Fruit fly (Drosophila melanogaster) whole organism, prepupa: ENCODE measurements around the gene CG2930.

Experiments
- Blimp-1 ChIP-seq: fragments of 200-800 bp; sonication (Bioruptor generic); optimal IDR thresholded peaks from 3 replicates; lab custom pipeline; 2017; ENCODE audit warnings: missing biosample characterization, missing genetic modification characterization, mild to moderate bottlenecking, moderate library complexity, missing genetic modification reagents
- CG10631 ChIP-seq: fragments of 200-800 bp; sonication (Bioruptor generic); optimal IDR thresholded peaks from 2 replicates; lab custom pipeline; 2016; ENCODE audit warnings: missing biosample characterization, missing genetic modification characterization
- CG10669 ChIP-seq: fragments of 200-800 bp; sonication (Bioruptor generic); optimal IDR thresholded peaks from 3 replicates; lab custom pipeline; 2018; ENCODE audit warnings: missing biosample characterization, mild to moderate bottlenecking, missing genetic modification characterization, moderate library complexity
- CG11294 ChIP-seq: fragments of 200-800 bp; sonication (Bioruptor generic); IDR thresholded peaks from 2 replicates; pipeline ENCODE4 v1.3.6; 2022; ENCODE audit warnings: missing biosample characterization, missing genetic modification characterization
- CG11762 ChIP-seq: fragments of 200-800 bp; sonication (Bioruptor generic); optimal IDR thresholded peaks from 3 replicates; lab custom pipeline; 2016; ENCODE audit warnings: missing biosample characterization, missing genetic modification characterization; ENCODE audit not compliant: insufficient read depth
- CG11902 ChIP-seq: fragments of 200-800 bp; sonication (Bioruptor generic); optimal IDR thresholded peaks from 3 replicates; lab custom pipeline; 2016; ENCODE audit warnings: missing biosample characterization, missing genetic modification characterization
- CG15336 ChIP-seq: fragments of 200-800 bp; sonication (Bioruptor generic); IDR thresholded peaks from 2 replicates; pipeline ENCODE4 v1.3.6; 2022; ENCODE audit warnings: missing biosample characterization, missing genetic modification characterization
- CG1621 ChIP-seq: fragments of 200-800 bp; sonication (Bioruptor generic); optimal IDR thresholded peaks from 3 replicates; lab custom pipeline; 2018; ENCODE audit warnings: missing biosample characterization, mild to moderate bottlenecking, missing genetic modification characterization
- CG16779 ChIP-seq: fragments of 200-800 bp; sonication (Bioruptor generic); optimal IDR thresholded peaks from 3 replicates; lab custom pipeline; 2017; ENCODE audit warnings: missing biosample characterization, mild to moderate bottlenecking, missing genetic modification characterization
- CG3032 ChIP-seq: fragments of 200-800 bp; optimal IDR thresholded peaks from 2 replicates; lab custom pipeline; 2019; ENCODE audit warnings: missing biosample characterization, mild to moderate bottlenecking, missing genetic modification characterization, moderate library complexity
- CG31627 ChIP-seq: fragments of 200-800 bp; sonication (Bioruptor generic); optimal IDR thresholded peaks from 3 replicates; lab custom pipeline; 2016; ENCODE audit warnings: missing biosample characterization, missing genetic modification characterization
- CG32006 ChIP-seq: fragments of 200-800 bp; sonication (Bioruptor generic); optimal IDR thresholded peaks from 3 replicates; lab custom pipeline; 2017; ENCODE audit warnings: missing biosample characterization, mild to moderate bottlenecking, missing genetic modification characterization
- CG34406 ChIP-seq: fragments of 200-800 bp; sonication (Bioruptor generic); optimal IDR thresholded peaks from 3 replicates; lab custom pipeline; 2016; ENCODE audit warnings: missing biosample characterization, missing genetic modification characterization
- CG6163 ChIP-seq: fragments of 200-800 bp; sonication (Bioruptor generic); IDR thresholded peaks from 3 replicates; pipeline ENCODE4 v1.3.6; 2022; ENCODE audit warnings: missing biosample characterization, missing genetic modification characterization
- CG6854 ChIP-seq: fragments of 200-800 bp; sonication (Bioruptor generic); optimal IDR thresholded peaks from 2 replicates; lab custom pipeline; 2017; ENCODE audit warnings: missing biosample characterization, mild to moderate bottlenecking, missing genetic modification characterization
- CG8319 ChIP-seq: fragments of 200-800 bp; sonication (Bioruptor generic); optimal IDR thresholded peaks from 3 replicates; lab custom pipeline; 2016; ENCODE audit warnings: missing biosample characterization, missing genetic modification characterization
- CG9139 ChIP-seq: fragments of 200-800 bp; sonication (Bioruptor generic); optimal IDR thresholded peaks from 3 replicates; lab custom pipeline; 2017; ENCODE audit warnings: missing biosample characterization, mild to moderate bottlenecking, missing genetic modification characterization
- Eip75B ChIP-seq: fragments of 200-800 bp; sonication (Bioruptor generic); optimal IDR thresholded peaks from 3 replicates; lab custom pipeline; 2016; ENCODE audit warnings: missing biosample characterization, missing genetic modification characterization
- Eip78C ChIP-seq: fragments of 200-800 bp; sonication (Bioruptor generic); peaks from one replicate; lab custom pipeline; 2016; ENCODE audit warnings: missing biosample characterization, missing genetic modification characterization
- Eip93F ChIP-seq: fragments of 200-800 bp; sonication (Bioruptor generic); optimal IDR thresholded peaks from 2 replicates; lab custom pipeline; 2016; ENCODE audit warnings: missing biosample characterization, mild to moderate bottlenecking, missing genetic modification characterization
- Ets96B ChIP-seq: fragments of 200-800 bp; optimal IDR thresholded peaks from 2 replicates; lab custom pipeline; 2019; ENCODE audit warnings: missing biosample characterization, mild to moderate bottlenecking, missing genetic modification characterization, moderate library complexity
- Gug ChIP-seq: fragments of 200-800 bp; sonication (Bioruptor generic); IDR thresholded peaks from 2 replicates; pipeline ENCODE4 v1.3.6; 2022; ENCODE audit warnings: missing biosample characterization, missing genetic modification characterization
- Hr39 ChIP-seq: fragments of 200-800 bp; sonication (Bioruptor generic); optimal IDR thresholded peaks from 2 replicates; lab custom pipeline; 2016; ENCODE audit warnings: missing biosample characterization, missing genetic modification characterization
- Hr4 ChIP-seq: fragments of 200-800 bp; sonication (Bioruptor generic); optimal IDR thresholded peaks from 3 replicates; lab custom pipeline; 2016; ENCODE audit warnings: missing biosample characterization, missing genetic modification characterization
- Met ChIP-seq: fragments of 200-800 bp; sonication (Bioruptor generic); optimal IDR thresholded peaks from 3 replicates; lab custom pipeline; 2016; ENCODE audit warnings: missing biosample characterization, missing genetic modification characterization
- OdsH ChIP-seq: fragments of 200-800 bp; sonication (Bioruptor generic); optimal IDR thresholded peaks from 3 replicates; lab custom pipeline; 2016; ENCODE audit warnings: missing biosample characterization, missing genetic modification characterization
- Smox ChIP-seq: fragments of 200-800 bp; sonication (Bioruptor generic); optimal IDR thresholded peaks from 3 replicates; lab custom pipeline; 2016; ENCODE audit warnings: missing biosample characterization, missing genetic modification characterization
- Sox15 ChIP-seq: fragments of 200-800 bp; sonication (Bioruptor generic); optimal IDR thresholded peaks from 3 replicates; lab custom pipeline; 2016; ENCODE audit warnings: missing biosample characterization, missing genetic modification characterization
- acj6 ChIP-seq: fragments of 200-800 bp; sonication (Bioruptor generic); optimal IDR thresholded peaks from 3 replicates; lab custom pipeline; 2016; ENCODE audit warnings: missing biosample characterization, missing genetic modification characterization
- cyc ChIP-seq: fragments of 200-800 bp; sonication (Bioruptor generic); optimal IDR thresholded peaks from 3 replicates; lab custom pipeline; 2016; ENCODE audit warnings: missing biosample characterization, missing genetic modification characterization
- dac ChIP-seq: fragments of 200-800 bp; sonication (Bioruptor generic); optimal IDR thresholded peaks from 2 replicates; lab custom pipeline; 2017; ENCODE audit warnings: missing biosample characterization, mild to moderate bottlenecking, missing genetic modification characterization
- eg ChIP-seq: fragments of 200-800 bp; sonication (Bioruptor generic); IDR thresholded peaks from 3 replicates; pipeline ENCODE4 v1.3.6; 2022; ENCODE audit warnings: missing biosample characterization, missing genetic modification characterization
- esn ChIP-seq: fragments of 200-800 bp; sonication (Bioruptor generic); optimal IDR thresholded peaks from 2 replicates; lab custom pipeline; 2016; ENCODE audit warnings: missing biosample characterization, mild to moderate bottlenecking, missing genetic modification characterization, moderate library complexity
- fd59A ChIP-seq: fragments of 200-800 bp; sonication (Bioruptor generic); optimal IDR thresholded peaks from 2 replicates; lab custom pipeline; 2017; ENCODE audit warnings: missing biosample characterization, mild to moderate bottlenecking, missing genetic modification characterization, missing genetic modification reagents
- fd85E ChIP-seq: fragments of 200-800 bp; sonication (Bioruptor generic); optimal IDR thresholded peaks from 3 replicates; lab custom pipeline; 2016; ENCODE audit warnings: missing biosample characterization, missing genetic modification characterization
- ss ChIP-seq, 2 experiments: fragments of 200-800 bp; sonication (Bioruptor generic); optimal IDR thresholded peaks; 2 replicates in 1 of 2; 3 replicates in 1 of 2; lab custom pipeline; 2017 to 2018; ENCODE audit warnings: mild to moderate bottlenecking in 2 of 2, missing biosample characterization in 2 of 2, missing genetic modification characterization in 2 of 2, moderate library complexity in 1 of 2
- topi ChIP-seq: fragments of 200-800 bp; sonication (Bioruptor generic); optimal IDR thresholded peaks from 3 replicates; lab custom pipeline; 2016; ENCODE audit warnings: missing biosample characterization, missing genetic modification characterization

CG2930 gene

DNA sequence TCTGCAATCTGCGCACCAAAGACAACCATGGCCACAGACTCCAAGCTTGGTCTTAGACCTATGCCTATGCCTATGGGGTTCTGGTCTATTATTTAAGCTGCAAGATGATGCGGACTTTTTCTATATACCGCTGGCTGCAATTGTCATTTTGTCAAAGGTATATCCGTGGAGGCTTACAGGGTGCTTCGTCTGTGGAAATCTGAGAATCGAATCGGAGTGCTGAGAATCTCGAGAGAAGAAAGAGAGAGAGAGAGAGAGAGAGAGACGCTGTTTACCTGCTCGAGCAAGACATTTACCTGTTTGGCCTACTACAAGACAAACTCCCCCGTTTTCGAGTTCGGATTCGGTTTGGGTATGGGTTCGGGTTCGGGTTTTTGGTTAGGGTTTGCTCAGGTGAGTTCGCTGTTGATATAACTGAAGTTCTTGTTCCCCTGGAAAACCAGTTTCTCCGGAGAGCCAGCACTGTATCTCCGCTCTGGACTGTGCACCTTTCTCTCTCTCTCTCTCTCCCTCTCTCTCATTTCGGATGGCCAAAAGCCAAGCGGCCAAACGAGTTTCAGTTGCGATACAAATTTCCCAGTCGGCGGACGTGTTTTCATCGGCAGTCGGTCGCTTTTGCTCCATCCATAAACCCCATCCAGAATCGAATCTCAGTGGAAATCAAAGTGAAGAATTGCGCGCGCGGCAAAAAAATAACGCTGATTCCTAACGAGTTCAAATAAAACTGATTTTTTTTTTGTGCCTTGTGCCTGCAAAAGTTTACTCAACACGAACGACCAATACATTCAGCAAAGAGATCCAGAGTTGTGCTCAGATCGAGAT lies 23.2 kb upstream of the CG2930 start (continued):
- TF ChIP-seq Eip93F (no peak), CG8319 (GFP tag; lab: Kevin White, UChicago) (no peak), Gug (GFP tag; lab: Robert Waterston, UW) (no peak), topi (GFP tag; lab: Kevin White, UChicago) (no peak), cyc (GFP tag; lab: Kevin White, UChicago) (no peak), Hr4 (GFP tag; lab: Kevin White, UChicago) (no peak), CG9139 (GFP tag; lab: Kevin White, UChicago) (peak; percentile 8), CG3032 (tag; lab: Kevin White, UChicago) (no peak), esn (GFP tag; lab: Kevin White, UChicago) (no peak), CG16779 (tag; lab: Kevin White, UChicago) (no peak), CG10631 (GFP tag; lab: Kevin White, UChicago) (no peak), eg (GFP tag; lab: Robert Waterston, UW) (peak; percentile 35; the same call in 1 of the 3 replicates), dac (GFP tag; lab: Kevin White, UChicago) (no peak), CG31627 (GFP tag; lab: Kevin White, UChicago) (no peak), acj6 (GFP tag; lab: Kevin White, UChicago) (no peak), CG10669 (GFP tag; lab: Kevin White, UChicago) (no peak), CG34406 (GFP tag; lab: Kevin White, UChicago) (no peak)
- TF ChIP-seq, all 60 proteins: peak for 19

- TF ChIP-seq CG6163 (GFP tag; lab: Robert Waterston, UW) (peak; percentile 15; the same call in 1 of the 3 replicates), eg (GFP tag; lab: Robert Waterston, UW) (peak; percentile 45; the same call in 1 of the 3 replicates), Eip78C (GFP tag; lab: Kevin White, UChicago) (peak; percentile 65), CG32006 (peak; percentile 10), CG34406 (GFP tag; lab: Kevin White, UChicago) (no peak), topi (GFP tag; lab: Kevin White, UChicago) (no peak), ss (GFP tag; optimal IDR thresholded peaks at IDR 0.05; lab: Kevin White, UChicago) (peak in 1 of 2 experiments; percentile 58), CG15336 (GFP tag; lab: Robert Waterston, UW) (0 out of 2 replicates have a peak, but pooled peaks have one; percentile 24)
Observed at dm6 chrX:3846393-3846792, 22.4 kb upstream of the CG2930 start.

dm6 chrX:3849419-3850028 lies 19.2 kb upstream of the CG2930 start:
- no peak for TF ChIP-seq CG10669 (GFP tag; lab: Kevin White, UChicago)
- TF ChIP-seq Eip78C (GFP tag; lab: Kevin White, UChicago) = peak; percentile 30
- no peak for TF ChIP-seq CG34406 (GFP tag; lab: Kevin White, UChicago)
- TF ChIP-seq CG6854 (GFP tag; lab: Kevin White, UChicago) = peak; percentile 26
- peak; percentile 94 for TF ChIP-seq Blimp-1 (GFP tag; lab: Kevin White, UChicago)

DNA sequence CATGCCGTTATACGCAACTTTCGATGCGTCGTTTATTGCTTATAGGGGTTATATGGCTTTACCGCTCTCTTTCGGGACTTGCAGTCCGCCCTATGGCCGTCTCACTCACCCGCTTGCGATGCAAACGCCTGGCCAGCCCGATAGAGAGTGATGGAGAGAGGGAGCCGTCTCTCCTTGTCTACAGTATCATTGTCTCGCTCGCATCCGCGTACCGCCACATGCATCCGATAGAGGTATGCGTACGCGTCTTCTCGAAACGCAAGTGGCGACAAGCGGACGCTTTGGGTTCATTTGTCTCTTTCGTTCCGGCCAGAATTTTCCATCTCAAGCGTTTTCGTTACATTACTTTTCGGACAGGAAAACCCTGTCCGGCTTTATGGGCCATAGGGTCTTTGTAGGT lies 7.6 kb upstream of the CG2930 start:
- TF ChIP-seq Hr39 (GFP tag; lab: Kevin White, UChicago) = no peak
- TF ChIP-seq Eip78C (GFP tag; lab: Kevin White, UChicago) = peak; percentile 20
- TF ChIP-seq, all 60 proteins: peak for 1

DNA sequence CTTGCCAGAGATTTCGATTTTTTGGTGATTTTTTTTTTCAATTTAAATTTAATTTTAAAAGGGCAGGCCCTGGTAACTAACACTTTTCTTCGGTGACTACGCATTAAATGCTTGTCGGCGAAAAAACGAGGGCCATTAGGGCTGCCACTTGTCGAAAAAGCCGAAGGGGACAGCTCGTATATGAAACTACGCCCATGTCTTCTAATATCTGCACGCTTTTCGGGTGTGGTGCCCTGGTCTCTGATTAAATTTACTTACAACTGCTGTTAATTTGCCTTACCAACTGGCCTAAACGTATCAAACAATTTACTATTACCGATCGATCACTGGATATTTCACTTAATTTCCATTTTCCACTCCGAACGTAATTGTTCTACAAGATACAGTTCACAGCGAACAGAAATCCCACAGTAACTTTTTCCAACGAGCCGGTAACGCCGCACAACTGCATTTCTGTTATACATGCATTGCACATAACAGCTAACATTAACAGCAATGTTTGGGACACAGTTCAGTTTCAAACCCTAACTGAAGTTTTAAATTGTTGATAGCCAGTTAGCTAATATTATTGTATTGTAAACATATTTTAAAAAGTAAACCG lies 6.4 kb upstream of the CG2930 start:
- no peak for TF ChIP-seq Sox15
- no peak for TF ChIP-seq OdsH (GFP tag; lab: Kevin White, UChicago)
- TF ChIP-seq esn (GFP tag; lab: Kevin White, UChicago) = peak; percentile 6
- TF ChIP-seq acj6 (GFP tag; lab: Kevin White, UChicago) = peak; percentile 4
- TF ChIP-seq Met (GFP tag; lab: Kevin White, UChicago) = no peak
- TF ChIP-seq Ets96B (tag; lab: Kevin White, UChicago) = no peak
- no peak for TF ChIP-seq CG11902 (GFP tag; lab: Kevin White, UChicago)
- peak; percentile 70 for TF ChIP-seq Eip78C (GFP tag; lab: Kevin White, UChicago)
- TF ChIP-seq fd85E (GFP tag; lab: Kevin White, UChicago) = no peak
- no peak for TF ChIP-seq ss (GFP tag; optimal IDR thresholded peaks at IDR 0.05; lab: Kevin White, UChicago)
- TF ChIP-seq CG10669 (GFP tag; lab: Kevin White, UChicago) = no peak
- TF ChIP-seq CG3032 (tag; lab: Kevin White, UChicago) = no peak
- no peak for TF ChIP-seq Hr39 (GFP tag; lab: Kevin White, UChicago)
- no peak for TF ChIP-seq CG11294
- TF ChIP-seq CG16779 (tag; lab: Kevin White, UChicago) = no peak
- no peak for TF ChIP-seq CG1621
- TF ChIP-seq Eip93F = no peak
- no peak for TF ChIP-seq Smox (GFP tag; lab: Kevin White, UChicago)
- TF ChIP-seq fd59A (GFP tag; lab: Kevin White, UChicago) = no peak
- no peak for TF ChIP-seq CG6163 (GFP tag; lab: Robert Waterston, UW)
- no peak for TF ChIP-seq Eip75B
- TF ChIP-seq CG11762 = no peak
- TF ChIP-seq CG15336 (GFP tag; lab: Robert Waterston, UW) = no peak
